Fruit fly (Drosophila melanogaster) whole organism, embryonic: Measurements from ENCODE around the gene Dnaaf4.

Experiments used
- Abd-B ChIP-seq: fragments of 200-800 bp; sonication (Bioruptor generic); optimal IDR thresholded peaks from 2 replicates; lab custom pipeline; 2018; ENCODE audit warnings: missing biosample characterization, mild to moderate bottlenecking, missing genetic modification characterization, moderate library complexity
- Atf-2 ChIP-seq: fragments of 200-800 bp; sonication (Bioruptor generic); optimal IDR thresholded peaks from 2 replicates; lab custom pipeline; 2016; ENCODE audit warnings: missing biosample characterization, missing genetic modification characterization
- B-H1 ChIP-seq: fragments of 200-800 bp; sonication (Bioruptor generic); IDR thresholded peaks from 3 replicates; pipeline ENCODE4 v1.3.6; 2022; ENCODE audit warnings: missing biosample characterization, missing genetic modification characterization
- CG10147 ChIP-seq: fragments of 200-800 bp; sonication (Bioruptor generic); optimal IDR thresholded peaks from 2 replicates; lab custom pipeline; 2019; ENCODE audit warnings: missing biosample characterization, mild to moderate bottlenecking, missing genetic modification characterization, moderate library complexity
- CG15601 ChIP-seq: fragments of 200-800 bp; sonication (Bioruptor generic); optimal IDR thresholded peaks from 3 replicates; lab custom pipeline; 2019; ENCODE audit warnings: missing biosample characterization, mild to moderate bottlenecking, missing genetic modification characterization, moderate library complexity
- CG16813 ChIP-seq: fragments of 200-800 bp; sonication (Bioruptor generic); IDR thresholded peaks from 3 replicates; pipeline ENCODE4 v1.3.6; 2022; ENCODE audit warnings: missing biosample characterization, missing genetic modification characterization; ENCODE audit not compliant: partially characterized antibody
- CG16863 ChIP-seq: fragments of 200-800 bp; sonication (Bioruptor generic); optimal IDR thresholded peaks from 3 replicates; lab custom pipeline; 2016; ENCODE audit warnings: missing biosample characterization, missing genetic modification characterization
- CG17568 ChIP-seq: fragments of 200-800 bp; sonication (Bioruptor generic); optimal IDR thresholded peaks from 2 replicates; lab custom pipeline; 2018; ENCODE audit warnings: missing biosample characterization, mild to moderate bottlenecking, missing genetic modification characterization, moderate library complexity
- CG17612 ChIP-seq: fragments of 200-800 bp; sonication (Bioruptor generic); IDR thresholded peaks from 2 replicates; pipeline ENCODE4 v1.3.6; 2022; ENCODE audit warnings: missing biosample characterization, missing genetic modification characterization
- CG17829 ChIP-seq: fragments of 200-800 bp; optimal IDR thresholded peaks from 2 replicates; lab custom pipeline; 2019; ENCODE audit warnings: missing biosample characterization, mild to moderate bottlenecking, missing genetic modification characterization, moderate library complexity
- CG18262 ChIP-seq: fragments of 200-800 bp; optimal IDR thresholded peaks from 3 replicates; lab custom pipeline; 2019; ENCODE audit warnings: missing biosample characterization, mild to moderate bottlenecking, missing genetic modification characterization, moderate library complexity
- CG2889 ChIP-seq: fragments of 200-800 bp; sonication (Bioruptor generic); IDR thresholded peaks from 3 replicates; pipeline ENCODE4 v1.3.6; 2022; ENCODE audit warnings: missing biosample characterization, missing genetic modification characterization
- CG31388 ChIP-seq: fragments of 200-800 bp; sonication (Bioruptor generic); optimal IDR thresholded peaks from 2 replicates; lab custom pipeline; 2016; ENCODE audit warnings: missing biosample characterization, missing genetic modification characterization
- CG34422 ChIP-seq: fragments of 200-800 bp; sonication (Bioruptor generic); IDR thresholded peaks from 3 replicates; pipeline ENCODE4 v1.3.6; 2022; ENCODE audit warnings: missing biosample characterization, missing genetic modification characterization
- CG3726 ChIP-seq: fragments of 200-800 bp; sonication (Bioruptor generic); IDR thresholded peaks from 3 replicates; pipeline ENCODE4, ENCODE4 v1.3.6; 2022; ENCODE audit warnings: missing biosample characterization, missing genetic modification characterization
- CG4820 ChIP-seq: fragments of 200-800 bp; sonication (Bioruptor generic); optimal IDR thresholded peaks from 3 replicates; lab custom pipeline; 2016; ENCODE audit warnings: missing biosample characterization, missing genetic modification characterization
- CG6765 ChIP-seq: fragments of 200-800 bp; sonication (Bioruptor generic); optimal IDR thresholded peaks from 3 replicates; lab custom pipeline; 2017; ENCODE audit warnings: missing biosample characterization, mild to moderate bottlenecking, missing genetic modification characterization
- CG8359 ChIP-seq: fragments of 200-800 bp; sonication (Bioruptor generic); optimal IDR thresholded peaks from 2 replicates; lab custom pipeline; 2017; ENCODE audit warnings: missing biosample characterization, mild to moderate bottlenecking, missing genetic modification characterization, borderline replicate concordance
- CoRest ChIP-seq: fragments of 200-800 bp; sonication (Bioruptor generic); optimal IDR thresholded peaks from 3 replicates; lab custom pipeline; 2018; ENCODE audit warnings: missing biosample characterization, mild to moderate bottlenecking, missing genetic modification characterization, moderate library complexity
- Dfd ChIP-seq, 2 experiments: fragments of >200 bp; optimal IDR thresholded peaks; 2 replicates each; lab custom pipeline; 2017; ENCODE audit warnings: missing biosample characterization in 2 of 2, missing genetic modification characterization in 2 of 2
- H15 ChIP-seq: fragments of 200-800 bp; sonication (Bioruptor generic); IDR thresholded peaks from 3 replicates; pipeline ENCODE4 v1.3.6; 2022; ENCODE audit warnings: missing biosample characterization, missing genetic modification characterization
- Hsf ChIP-seq: fragments of 200-800 bp; sonication (Bioruptor generic); optimal IDR thresholded peaks from 3 replicates; lab custom pipeline; 2016; ENCODE audit warnings: missing biosample characterization, missing genetic modification characterization
- Lhr ChIP-seq: fragments of 200-800 bp; sonication (Bioruptor generic); optimal IDR thresholded peaks from 3 replicates; lab custom pipeline; 2017; ENCODE audit warnings: mild to moderate bottlenecking, missing biosample characterization, missing genetic modification reagents, missing genetic modification characterization
- Lim3 ChIP-seq: fragments of 200-800 bp; sonication (Bioruptor generic); IDR thresholded peaks from 2 replicates; pipeline ENCODE4 v1.3.6; 2022; ENCODE audit warnings: missing biosample characterization, missing genetic modification characterization
- MESR4 ChIP-seq: fragments of 200-800 bp; sonication (Bioruptor generic); optimal IDR thresholded peaks from 2 replicates; lab custom pipeline; 2018; ENCODE audit warnings: missing biosample characterization, mild to moderate bottlenecking, missing genetic modification characterization, moderate library complexity
- NFAT ChIP-seq: fragments of 200-800 bp; sonication (Bioruptor generic); IDR thresholded peaks from 2 replicates; pipeline ENCODE4 v1.3.6; 2022; ENCODE audit warnings: missing biosample characterization, missing genetic modification characterization
- Neu2 ChIP-seq: fragments of 200-800 bp; sonication (Bioruptor generic); optimal IDR thresholded peaks from 3 replicates; lab custom pipeline; 2016; ENCODE audit warnings: missing biosample characterization, missing genetic modification characterization, borderline replicate concordance
- Ptx1 ChIP-seq: fragments of 200-800 bp; sonication (Bioruptor generic); IDR thresholded peaks from 2 replicates; pipeline ENCODE4 v1.3.6; 2022; ENCODE audit warnings: missing biosample characterization, missing genetic modification characterization
- Sin3A ChIP-seq: fragments of >200 bp; optimal IDR thresholded peaks from 2 replicates; lab custom pipeline; 2018
- Spps ChIP-seq: fragments of 200-800 bp; sonication (Bioruptor generic); optimal IDR thresholded peaks from 2 replicates; lab custom pipeline; 2018; ENCODE audit warnings: missing biosample characterization, mild to moderate bottlenecking, missing genetic modification characterization
- Stat92E ChIP-seq, 3 experiments: fragments of >200 bp in 2 of 3; fragments of 200-800 bp in 1 of 3; sonication (Bioruptor generic) in 1 of 3; optimal IDR thresholded peaks; 2 replicates each; lab custom pipeline; 2017 to 2019; ENCODE audit warnings: missing biosample characterization in 3 of 3, missing genetic modification characterization in 3 of 3, mild to moderate bottlenecking in 1 of 3, moderate library complexity in 1 of 3
- YL-1 ChIP-seq: fragments of 200-800 bp; sonication (Bioruptor generic); optimal IDR thresholded peaks from 3 replicates; lab custom pipeline; 2017; ENCODE audit warnings: missing biosample characterization, mild to moderate bottlenecking, missing genetic modification characterization
- amos ChIP-seq: fragments of 200-800 bp; sonication (Bioruptor generic); IDR thresholded peaks from 2 replicates; pipeline ENCODE4 v1.3.6; 2022; ENCODE audit warnings: missing biosample characterization, missing genetic modification characterization; ENCODE audit not compliant: partially characterized antibody
- bowl ChIP-seq: fragments of 200-800 bp; sonication (Bioruptor generic); IDR thresholded peaks from 2 replicates; pipeline ENCODE4 v1.3.6; 2022; ENCODE audit warnings: missing biosample characterization, missing genetic modification characterization
- chn ChIP-seq: fragments of 200-800 bp; sonication (Bioruptor generic); optimal IDR thresholded peaks from 2 replicates; lab custom pipeline; 2016; ENCODE audit warnings: missing biosample characterization, missing genetic modification characterization
- dati ChIP-seq: fragments of 200-800 bp; sonication (Bioruptor generic); IDR thresholded peaks from 2 replicates; pipeline ENCODE4 v1.3.6; 2022; ENCODE audit warnings: missing biosample characterization, missing genetic modification characterization
- dysf ChIP-seq: fragments of 200-800 bp; sonication (Bioruptor generic); IDR thresholded peaks from 3 replicates; pipeline ENCODE4 v1.3.6; 2022; ENCODE audit warnings: missing biosample characterization, missing genetic modification characterization
- gem ChIP-seq: fragments of 200-800 bp; sonication (Bioruptor generic); optimal IDR thresholded peaks from 2 replicates; lab custom pipeline; 2019; ENCODE audit warnings: missing biosample characterization, mild to moderate bottlenecking, missing genetic modification characterization, moderate library complexity
- hbn ChIP-seq: fragments of 200-800 bp; sonication (Bioruptor generic); IDR thresholded peaks from 2 replicates; pipeline ENCODE4 v1.3.6; 2022; ENCODE audit warnings: missing biosample characterization, missing genetic modification characterization; ENCODE audit not compliant: partially characterized antibody
- kah ChIP-seq: fragments of 200-800 bp; sonication (Bioruptor generic); optimal IDR thresholded peaks from 2 replicates; lab custom pipeline; 2018; ENCODE audit warnings: missing biosample characterization, mild to moderate bottlenecking, missing genetic modification characterization
- mam ChIP-seq: fragments of 200-800 bp; sonication (Bioruptor generic); optimal IDR thresholded peaks from 3 replicates; lab custom pipeline; 2016; ENCODE audit warnings: missing biosample characterization, missing genetic modification characterization
- onecut ChIP-seq: fragments of 200-800 bp; sonication (Bioruptor generic); IDR thresholded peaks from 2 replicates; pipeline ENCODE4 v1.3.6; 2022; ENCODE audit warnings: missing biosample characterization, missing genetic modification characterization
- org-1 ChIP-seq: fragments of 200-800 bp; sonication (Bioruptor generic); optimal IDR thresholded peaks from 2 replicates; lab custom pipeline; 2017; ENCODE audit warnings: missing biosample characterization, missing genetic modification characterization
- scrt ChIP-seq: fragments of 200-800 bp; sonication (Bioruptor generic); optimal IDR thresholded peaks from 2 replicates; lab custom pipeline; 2018; ENCODE audit warnings: missing biosample characterization, mild to moderate bottlenecking, missing genetic modification characterization, moderate library complexity
- sd ChIP-seq: fragments of 200-800 bp; sonication (Bioruptor generic); optimal IDR thresholded peaks from 3 replicates; lab custom pipeline; 2018; ENCODE audit warnings: missing biosample characterization, mild to moderate bottlenecking, missing genetic modification characterization, moderate library complexity
- sima ChIP-seq: fragments of 200-800 bp; sonication (Bioruptor generic); optimal IDR thresholded peaks from 2 replicates; lab custom pipeline; 2016; ENCODE audit warnings: missing biosample characterization, missing genetic modification characterization
- tna ChIP-seq: fragments of 200-800 bp; sonication (Bioruptor generic); IDR thresholded peaks from 2 replicates; pipeline ENCODE4 v1.3.6; 2022; ENCODE audit warnings: missing biosample characterization, missing genetic modification characterization; ENCODE audit not compliant: partially characterized antibody
- twi ChIP-seq: fragments of 200-800 bp; optimal IDR thresholded peaks from 2 replicates; lab custom pipeline; 2019; ENCODE audit warnings: missing biosample characterization, mild to moderate bottlenecking, missing genetic modification characterization, moderate library complexity
- wek ChIP-seq: fragments of 200-800 bp; sonication (Bioruptor generic); optimal IDR thresholded peaks from 3 replicates; lab custom pipeline; 2018; ENCODE audit warnings: missing biosample characterization, mild to moderate bottlenecking, missing genetic modification characterization, moderate library complexity
- zen ChIP-seq: fragments of 200-800 bp; sonication (Bioruptor generic); optimal IDR thresholded peaks from 3 replicates; lab custom pipeline; 2018; ENCODE audit warnings: missing biosample characterization, mild to moderate bottlenecking, missing genetic modification characterization, moderate library complexity
- zfh1 ChIP-seq: fragments of 200-800 bp; sonication (Bioruptor generic); IDR thresholded peaks from 3 replicates; pipeline ENCODE4 v1.3.6; 2022; ENCODE audit warnings: missing biosample characterization, missing genetic modification characterization

Dnaaf4 gene

DNA sequence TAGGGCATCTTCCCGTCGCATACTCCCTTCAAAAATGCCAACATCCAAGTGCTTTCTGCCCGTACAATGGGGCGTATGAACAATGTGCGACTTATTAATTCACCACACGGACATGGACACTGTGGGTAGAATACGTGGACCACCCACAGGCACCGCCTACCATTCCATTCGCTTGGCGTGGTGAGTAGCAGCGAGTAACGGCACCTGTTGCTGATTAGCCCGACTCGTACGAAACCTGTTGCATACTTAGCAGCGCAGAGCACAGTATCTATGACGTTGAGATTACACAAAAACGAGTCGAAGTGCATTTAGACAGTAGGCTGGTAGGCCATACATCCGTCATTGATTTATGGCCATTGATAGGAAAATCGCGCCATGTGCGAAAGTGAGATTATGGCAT, 39.5 kb downstream of the Dnaaf4 start:
- TF ChIP-seq CG15601 (tag; lab: Kevin White, UChicago) (no peak), sima (GFP tag; lab: Kevin White, UChicago) (no peak), CG10147 (GFP tag; lab: Kevin White, UChicago) (no peak), Spps (tag; lab: Kevin White, UChicago) (no peak), Hsf (no peak), Atf-2 (GFP tag; lab: Kevin White, UChicago) (no peak), NFAT (GFP tag; lab: Robert Waterston, UW) (no peak), CG4820 (GFP tag; lab: Kevin White, UChicago) (no peak), CG17829 (tag; lab: Kevin White, UChicago) (no peak), scrt (GFP tag; lab: Kevin White, UChicago) (peak; percentile 91), zen (tag; lab: Kevin White, UChicago) (peak; percentile 42), wek (GFP tag; lab: Kevin White, UChicago) (no peak), Neu2 (GFP tag; lab: Kevin White, UChicago) (no peak), twi (tag; lab: Kevin White, UChicago) (no peak), CG16863 (no peak), Stat92E (GFP tag; optimal IDR thresholded peaks at IDR 0.05; lab: Kevin White, UChicago) (no peak), mam (GFP tag; lab: Kevin White, UChicago) (no peak), CG31388 (GFP tag; lab: Kevin White, UChicago) (no peak), CG8359 (GFP tag; lab: Kevin White, UChicago) (no peak), zfh1 (GFP tag; lab: Robert Waterston, UW) (no peak), Lhr (GFP tag; lab: Kevin White, UChicago) (no peak), Dfd (GFP tag; optimal IDR thresholded peaks at IDR 0.05; lab: Kevin White, UChicago) (no peak), Ptx1 (GFP tag; lab: Robert Waterston, UW) (no peak), Abd-B (GFP tag; lab: Kevin White, UChicago) (no peak), tna (no peak), chn (GFP tag; lab: Kevin White, UChicago) (no peak), dysf (GFP tag; lab: Robert Waterston, UW) (0 out of 3 replicates have a peak, but pooled peaks have one; percentile 29), kah (GFP tag; lab: Kevin White, UChicago) (peak; percentile 19), dati (no peak), B-H1 (GFP tag; lab: Robert Waterston, UW) (no peak), Sin3A (lab: Kevin White, UChicago) (no peak)

DNA sequence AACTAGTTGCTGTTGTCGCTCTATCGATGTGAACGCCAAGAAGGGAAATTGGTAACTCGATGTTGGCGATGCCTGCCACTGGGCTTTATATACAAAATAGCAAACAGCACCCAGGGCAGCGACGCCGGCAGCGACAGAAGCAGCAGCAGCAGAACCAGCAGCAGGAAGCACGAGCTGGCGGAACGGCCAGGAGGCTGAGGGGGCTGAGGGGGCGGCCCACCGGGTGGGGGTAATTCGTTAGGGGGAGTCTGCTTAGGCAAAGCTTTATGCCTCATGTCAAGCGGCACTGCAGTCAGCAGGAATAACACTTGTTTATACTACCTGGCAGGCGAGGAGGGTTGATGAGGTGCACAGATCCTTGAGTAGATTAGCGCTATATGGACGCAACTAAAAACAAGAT, 40.2 kb downstream of the Dnaaf4 start, which contains the start of gene AstC:
TSS of gene AstC (minus strand) at position 63 of the 400 bp plus-strand sequence.
- no peak for TF ChIP-seq gem (tag; lab: Kevin White, UChicago)
- TF ChIP-seq amos = no peak
- no peak for TF ChIP-seq YL-1 (GFP tag; lab: Kevin White, UChicago)
- TF ChIP-seq Lim3 (GFP tag; lab: Robert Waterston, UW) = no peak
- no peak for TF ChIP-seq org-1 (GFP tag; lab: Kevin White, UChicago)
- 0 out of 3 replicates have a peak, but pooled peaks have one; percentile 24 for TF ChIP-seq H15
- 0 out of 3 replicates have a peak, but pooled peaks have one; percentile 31 for TF ChIP-seq CG2889 (GFP tag; lab: Robert Waterston, UW)
- TF ChIP-seq hbn (GFP tag; lab: Robert Waterston, UW) = no peak
- no peak for TF ChIP-seq CG18262 (tag; lab: Kevin White, UChicago)
- TF ChIP-seq sima (GFP tag; lab: Kevin White, UChicago) = no peak
- TF ChIP-seq CG16813 (GFP tag; lab: Robert Waterston, UW) = no peak
- TF ChIP-seq CoRest (tag; lab: Kevin White, UChicago) = no peak
- no peak for TF ChIP-seq CG6765 (GFP tag; lab: Kevin White, UChicago)
- TF ChIP-seq CG17612 (GFP tag; lab: Robert Waterston, UW) = no peak
- no peak for TF ChIP-seq sd
- no peak for TF ChIP-seq mam (GFP tag; lab: Kevin White, UChicago)
- TF ChIP-seq onecut (GFP tag; lab: Robert Waterston, UW) = no peak
- no peak for TF ChIP-seq CG3726 (GFP tag; lab: Robert Waterston, UW)
- TF ChIP-seq CG34422 (GFP tag; lab: Robert Waterston, UW) = no peak
- no peak for TF ChIP-seq twi (tag; lab: Kevin White, UChicago)
- no peak for TF ChIP-seq MESR4 (GFP tag; lab: Kevin White, UChicago)
- TF ChIP-seq bowl (GFP tag; lab: Robert Waterston, UW) = no peak
- no peak for TF ChIP-seq CG17568 (GFP tag; lab: Kevin White, UChicago)
